Fruit fly (Drosophila melanogaster): ENCODE results near the gene CG7115.

CG7115 gene

dm6 chr2L:7849472-7849871 lies 28.5 kb downstream of the CG7115 start (continued):
- no peak for TF ChIP-seq CG10147 (GFP tag; optimal IDR thresholded peaks at IDR 0.05)
- no peak for TF ChIP-seq CG3838 (GFP tag; optimal IDR thresholded peaks at IDR 0.05)
- TF ChIP-seq dpn (GFP tag; optimal IDR thresholded peaks at IDR 0.05), result no peak
- TF ChIP-seq CG31365 (tag; optimal IDR thresholded peaks at IDR 0.05), result no peak
- TF ChIP-seq HmgD (GFP tag; optimal IDR thresholded peaks at IDR 0.05), result no peak
- no peak for TF ChIP-seq vnd (GFP tag; IDR thresholded peaks at IDR 0.05; ENCODE audit: partially characterized antibody)
- TF ChIP-seq CG11696 (GFP tag; IDR thresholded peaks at IDR 0.05), result no peak
- no peak for TF ChIP-seq dati (GFP tag; IDR thresholded peaks at IDR 0.05)
- no peak for TF ChIP-seq MESR4 (GFP tag; optimal IDR thresholded peaks at IDR 0.05)
- no peak for TF ChIP-seq CG14860 (GFP tag; IDR thresholded peaks at IDR 0.05; ENCODE audit: partially characterized antibody)
- TF ChIP-seq rib (GFP tag; IDR thresholded peaks at IDR 0.05), result no peak
- TF ChIP-seq CG9817 (tag; optimal IDR thresholded peaks at IDR 0.05), result peak; percentile 23
- TF ChIP-seq CG9215 (GFP tag; IDR thresholded peaks at IDR 0.05), result peak; percentile 27; the same call in 1 of the 2 replicates
- no peak for TF ChIP-seq CG31224 (GFP tag; IDR thresholded peaks at IDR 0.05)
- TF ChIP-seq Hr3 (GFP tag; optimal IDR thresholded peaks at IDR 0.05), result peak; percentile 20
- TF ChIP-seq chinmo (GFP tag; IDR thresholded peaks at IDR 0.05; ENCODE audit: partially characterized antibody), result no peak
- no peak for TF ChIP-seq tll (GFP tag; optimal IDR thresholded peaks at IDR 0.05)
- no peak for TF ChIP-seq eyg (GFP tag; optimal IDR thresholded peaks at IDR 0.05)
- TF ChIP-seq tgo (GFP tag; IDR thresholded peaks at IDR 0.05), result peak; percentile 47; the same call in 2 of the 3 replicates
- no peak for TF ChIP-seq abd-A (tag; optimal IDR thresholded peaks at IDR 0.05)
- TF ChIP-seq dan (GFP tag; IDR thresholded peaks at IDR 0.05), result no peak
- 0 out of 3 replicates have a peak, but pooled peaks have one; percentile 11 for TF ChIP-seq otp (GFP tag; IDR thresholded peaks at IDR 0.05)
- TF ChIP-seq CG17612 (GFP tag; IDR thresholded peaks at IDR 0.05), result no peak
- TF ChIP-seq CG1233 (GFP tag; optimal IDR thresholded peaks at IDR 0.05), result no peak
- TF ChIP-seq Asciz (GFP tag; optimal IDR thresholded peaks at IDR 0.05), result no peak
- TF ChIP-seq CG2116 (GFP tag; optimal IDR thresholded peaks at IDR 0.05), result no peak
- no peak for TF ChIP-seq CG3847 (GFP tag; IDR thresholded peaks at IDR 0.05)
- TF ChIP-seq sug (tag; optimal IDR thresholded peaks at IDR 0.05), result no peak
- TF ChIP-seq Atf-2 (GFP tag; optimal IDR thresholded peaks at IDR 0.05), result no peak
- no peak for TF ChIP-seq chn (GFP tag; optimal IDR thresholded peaks at IDR 0.05)
- no peak for TF ChIP-seq psq (GFP tag; optimal IDR thresholded peaks at IDR 0.05)
- no peak for TF ChIP-seq CG16815 (GFP tag; optimal IDR thresholded peaks at IDR 0.05)
- TF ChIP-seq esg (GFP tag; conservative IDR thresholded peaks at IDR 0.05), result peak; percentile 31
- no peak for TF ChIP-seq fd96Cb (tag; optimal IDR thresholded peaks at IDR 0.05)
- TF ChIP-seq CG7963 (GFP tag; IDR thresholded peaks at IDR 0.05; ENCODE audit: partially characterized antibody), result no peak
- TF ChIP-seq BtbVII (GFP tag; optimal IDR thresholded peaks at IDR 0.05), result no peak
- TF ChIP-seq NfI (GFP tag; optimal IDR thresholded peaks at IDR 0.05), result no peak
- no peak for TF ChIP-seq peb (GFP tag; IDR thresholded peaks at IDR 0.05)
- no peak for TF ChIP-seq NK7.1 (GFP tag; optimal IDR thresholded peaks at IDR 0.05)
- no peak for TF ChIP-seq Nf-YC (tag; optimal IDR thresholded peaks at IDR 0.05)
- no peak for TF ChIP-seq crc (GFP tag; optimal IDR thresholded peaks at IDR 0.05)
- TF ChIP-seq Elba2 (GFP tag; optimal IDR thresholded peaks at IDR 0.05), result no peak
- no peak for TF ChIP-seq Atf3 (GFP tag; optimal IDR thresholded peaks at IDR 0.05)
- TF ChIP-seq tin (GFP tag; optimal IDR thresholded peaks at IDR 0.05), result no peak
- TF ChIP-seq ATbp (GFP tag; optimal IDR thresholded peaks at IDR 0.05), result peak; percentile 32
- no peak for TF ChIP-seq CG2202 (tag; optimal IDR thresholded peaks at IDR 0.05)
- TF ChIP-seq CG13894 (tag; optimal IDR thresholded peaks at IDR 0.05), result no peak
- no peak for TF ChIP-seq CG5180 (GFP tag; optimal IDR thresholded peaks at IDR 0.05)
- TF ChIP-seq h (optimal IDR thresholded peaks at IDR 0.05), result no peak
- TF ChIP-seq Sox102F (GFP tag; optimal IDR thresholded peaks at IDR 0.05), result peak; percentile 54
- no peak for TF ChIP-seq lbe (GFP tag; optimal IDR thresholded peaks at IDR 0.05)
- TF ChIP-seq D19B (GFP tag; optimal IDR thresholded peaks at IDR 0.05), result no peak
